Worm (Caenorhabditis elegans): ENCODE results near the gene wip-1.

DNA sequence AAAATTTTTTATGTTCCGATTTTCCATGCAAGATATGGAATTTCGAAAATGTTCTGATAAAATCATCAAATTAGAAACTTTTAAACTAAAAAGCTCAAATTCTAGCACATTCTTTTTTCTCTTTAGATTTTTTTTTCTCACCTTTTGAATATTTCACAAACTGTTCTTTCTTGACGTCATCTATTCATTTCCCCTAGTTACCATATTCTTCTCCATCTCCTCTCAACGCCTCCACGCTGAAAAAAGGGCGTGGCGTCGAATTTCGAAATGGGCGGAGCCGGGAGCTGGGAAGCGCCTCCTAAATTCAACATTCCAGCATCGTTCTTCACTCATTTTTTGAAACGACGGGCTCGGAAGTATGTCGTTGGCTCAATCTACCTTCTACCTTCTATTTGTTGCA is 23.7 kb downstream of the wip-1 start, which contains the start of gene nlp-43:
- TF ChIP-seq M03D4.4 (tag; optimal IDR thresholded peaks at IDR 0.05) (no peak), elt-3 (tag; optimal IDR thresholded peaks at IDR 0.05) (no peak), mep-1 (tag; optimal IDR thresholded peaks at IDR 0.05) (no peak), lin-13 (tag; optimal IDR thresholded peaks at IDR 0.05) (no peak), ztf-11 (tag; optimal IDR thresholded peaks at IDR 0.05) (no peak), ceh-83 (GFP tag; optimal IDR thresholded peaks at IDR 0.05) (no peak), nhr-28 (tag; optimal IDR thresholded peaks at IDR 0.05) (no peak), blmp-1 (tag; optimal IDR thresholded peaks at IDR 0.05) (no peak), sptf-1 (tag; optimal IDR thresholded peaks at IDR 0.05) (no peak), cnd-1 (tag; optimal IDR thresholded peaks at IDR 0.05) (no peak), ham-2 (GFP tag; optimal IDR thresholded peaks at IDR 0.05) (no peak)

All from whole organism, mixed stage, embryonic.